Fruit fly (Drosophila melanogaster) whole organism, prepupa: Measurements from ENCODE around the gene Pat1.

ENCODE experiments used
- Blimp-1 ChIP-seq: fragments of 200-800 bp; sonication (Bioruptor generic); optimal IDR thresholded peaks from 3 replicates; lab custom pipeline; 2017; ENCODE audit warnings: missing biosample characterization, missing genetic modification characterization, mild to moderate bottlenecking, moderate library complexity, missing genetic modification reagents
- CG11294 ChIP-seq: fragments of 200-800 bp; sonication (Bioruptor generic); IDR thresholded peaks from 2 replicates; pipeline ENCODE4 v1.3.6; 2022; ENCODE audit warnings: missing biosample characterization, missing genetic modification characterization
- CG15336 ChIP-seq: fragments of 200-800 bp; sonication (Bioruptor generic); IDR thresholded peaks from 2 replicates; pipeline ENCODE4 v1.3.6; 2022; ENCODE audit warnings: missing biosample characterization, missing genetic modification characterization
- CG3032 ChIP-seq: fragments of 200-800 bp; optimal IDR thresholded peaks from 2 replicates; lab custom pipeline; 2019; ENCODE audit warnings: missing biosample characterization, mild to moderate bottlenecking, missing genetic modification characterization, moderate library complexity
- CG4318 ChIP-seq: fragments of 200-800 bp; sonication (Bioruptor generic); optimal IDR thresholded peaks from 3 replicates; lab custom pipeline; 2017; ENCODE audit warnings: missing biosample characterization, mild to moderate bottlenecking, missing genetic modification characterization
- CG6808 ChIP-seq: fragments of 200-800 bp; sonication (Bioruptor generic); optimal IDR thresholded peaks from 3 replicates; lab custom pipeline; 2017; ENCODE audit warnings: missing biosample characterization, missing genetic modification characterization, mild to moderate bottlenecking, moderate library complexity, missing genetic modification reagents
- CG8119 ChIP-seq: fragments of 200-800 bp; sonication (Bioruptor generic); IDR thresholded peaks from 3 replicates; pipeline ENCODE4 v1.3.6; 2022; ENCODE audit warnings: missing biosample characterization, missing genetic modification characterization
- Lpt ChIP-seq: fragments of 200-800 bp; sonication (Bioruptor generic); optimal IDR thresholded peaks from 3 replicates; lab custom pipeline; 2016; ENCODE audit warnings: missing biosample characterization, missing genetic modification characterization
- OdsH ChIP-seq: fragments of 200-800 bp; sonication (Bioruptor generic); optimal IDR thresholded peaks from 3 replicates; lab custom pipeline; 2016; ENCODE audit warnings: missing biosample characterization, missing genetic modification characterization
- achi ChIP-seq: fragments of 200-800 bp; sonication (Bioruptor generic); optimal IDR thresholded peaks from 3 replicates; lab custom pipeline; 2016; ENCODE audit warnings: missing biosample characterization, missing genetic modification characterization
- fkh ChIP-seq: fragments of 200-800 bp; sonication (Bioruptor generic); optimal IDR thresholded peaks from 3 replicates; lab custom pipeline; 2017; ENCODE audit warnings: missing biosample characterization, mild to moderate bottlenecking, missing genetic modification characterization, moderate library complexity
- salr ChIP-seq, 2 experiments: fragments of 200-800 bp; sonication (Bioruptor generic); optimal IDR thresholded peaks; 3 replicates each; lab custom pipeline; 2016 to 2018; ENCODE audit warnings: missing biosample characterization in 2 of 2, missing genetic modification characterization in 2 of 2, mild to moderate bottlenecking in 1 of 2
- spab ChIP-seq: fragments of 200-800 bp; sonication (Bioruptor generic); optimal IDR thresholded peaks from 2 replicates; lab custom pipeline; 2017; ENCODE audit warnings: missing biosample characterization, mild to moderate bottlenecking, missing genetic modification characterization, missing genetic modification reagents
- svp ChIP-seq: fragments of 200-800 bp; sonication (Bioruptor generic); peaks from one replicate; lab custom pipeline; 2016; ENCODE audit warnings: missing biosample characterization, missing genetic modification characterization

DNA sequence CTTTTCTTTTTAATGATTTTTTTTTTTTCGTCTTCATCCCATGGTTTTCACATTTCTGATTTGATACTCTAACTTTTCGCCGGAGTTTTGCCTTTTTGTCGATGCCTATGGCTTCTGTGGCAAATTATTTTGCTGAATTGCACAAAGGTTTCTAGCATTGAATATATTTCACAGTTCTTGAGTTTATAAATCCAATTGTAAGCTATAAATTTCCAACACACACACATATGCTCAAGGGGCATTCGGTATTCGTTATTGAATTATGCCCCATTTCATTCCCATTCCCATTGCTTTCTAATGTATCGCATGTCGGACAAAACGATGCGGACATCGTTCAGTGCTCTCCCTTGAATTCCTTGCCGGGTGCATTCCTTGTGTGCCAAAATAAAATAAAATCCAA is 24.9 kb downstream of the Pat1 start:
- TF ChIP-seq Blimp-1 (GFP tag; lab: Kevin White, UChicago) (no peak), CG11294 (GFP tag; lab: Robert Waterston, UW) (peak; percentile 37; the same call in 1 of the 2 replicates), CG15336 (peak; percentile 57; the same call in 1 of the 2 replicates), svp (GFP tag; lab: Kevin White, UChicago) (no peak), salr (GFP tag; optimal IDR thresholded peaks at IDR 0.05; lab: Kevin White, UChicago) (peak in 1 of 2 experiments; percentile 18), Lpt (no peak), CG8119 (GFP tag; lab: Robert Waterston, UW) (peak; percentile 53), OdsH (GFP tag; lab: Kevin White, UChicago) (peak; percentile 15), CG3032 (tag; lab: Kevin White, UChicago) (peak; percentile 5), CG6808 (GFP tag; lab: Kevin White, UChicago) (no peak), CG4318 (GFP tag; lab: Kevin White, UChicago) (no peak), fkh (GFP tag; lab: Kevin White, UChicago) (no peak), achi (peak; percentile 28), spab (GFP tag; lab: Kevin White, UChicago) (no peak)
